Worm (Caenorhabditis elegans) whole organism, late embryonic: ENCODE measurements around the gene pqn-63.
A peak's percentile ranks its signal among the peaks of the same experiment; 100 is the strongest.

ENCODE experiments used
- C08G9.2 ChIP-seq: sonication (generic microtip); optimal IDR thresholded peaks from 2 replicates; lab custom pipeline; 2016; ENCODE audit warnings: mild to moderate bottlenecking, missing genetic modification characterization, moderate library complexity, missing compliant biosample characterization
- C38D4.7 ChIP-seq: fragments of 200-800 bp; sonication (Bioruptor generic); optimal IDR thresholded peaks from 2 replicates; lab custom pipeline; 2018; ENCODE audit warnings: mild to moderate bottlenecking, missing genetic modification characterization, moderate library complexity, missing compliant biosample characterization
- K09A11.1 ChIP-seq: sonication (generic microtip); optimal IDR thresholded peaks from 2 replicates; lab custom pipeline; 2017; ENCODE audit warnings: antibody characterized with exemption, mild to moderate bottlenecking, missing genetic modification characterization, missing compliant biosample characterization; ENCODE audit not compliant: insufficient read depth
- T23F11.4 ChIP-seq: fragments of 200-800 bp; sonication (Bioruptor generic); optimal IDR thresholded peaks from 2 replicates; lab custom pipeline; 2018; ENCODE audit warnings: mild to moderate bottlenecking, missing genetic modification characterization, missing compliant biosample characterization
- ceh-14 ChIP-seq: sonication (generic microtip); optimal IDR thresholded peaks from 2 replicates; lab custom pipeline; 2016; ENCODE audit warnings: missing genotype, missing genetic modification characterization, missing compliant biosample characterization
- ceh-24 ChIP-seq: sonication (generic microtip); optimal IDR thresholded peaks from 2 replicates; lab custom pipeline; 2016; ENCODE audit warnings: mild to moderate bottlenecking, missing genetic modification characterization, missing compliant biosample characterization
- ceh-34 ChIP-seq: sonication (generic microtip); optimal IDR thresholded peaks from 2 replicates; lab custom pipeline; 2016; ENCODE audit warnings: mild to moderate bottlenecking, missing genetic modification characterization, missing compliant biosample characterization
- dmd-4 ChIP-seq: sonication (generic microtip); optimal IDR thresholded peaks from 2 replicates; lab custom pipeline; 2016; ENCODE audit warnings: borderline replicate concordance, missing genetic modification characterization, missing compliant biosample characterization
- dve-1 ChIP-seq: sonication (generic microtip); optimal IDR thresholded peaks from 2 replicates; lab custom pipeline; 2017; ENCODE audit warnings: antibody characterized with exemption, mild to moderate bottlenecking, missing genetic modification characterization, missing compliant biosample characterization
- elt-2 ChIP-seq: sonication (generic microtip); optimal IDR thresholded peaks from 2 replicates; lab custom pipeline; 2016; ENCODE audit warnings: missing genetic modification reagents, missing genetic modification characterization, missing compliant biosample characterization
- elt-4 ChIP-seq: sonication (generic microtip); optimal IDR thresholded peaks from 2 replicates; lab custom pipeline; 2016; ENCODE audit warnings: missing genetic modification characterization, missing compliant biosample characterization
- ets-4 ChIP-seq: sonication (generic microtip); optimal IDR thresholded peaks from 2 replicates; lab custom pipeline; 2016; ENCODE audit warnings: missing genetic modification characterization, missing compliant biosample characterization
- eyg-1 ChIP-seq: sonication (generic microtip); optimal IDR thresholded peaks from 2 replicates; lab custom pipeline; 2016; ENCODE audit warnings: missing genotype, missing genetic modification characterization, missing compliant biosample characterization
- fax-1 ChIP-seq: sonication (generic microtip); optimal IDR thresholded peaks from 2 replicates; lab custom pipeline; 2016; ENCODE audit warnings: missing genotype, missing genetic modification characterization, missing compliant biosample characterization
- hlh-30 ChIP-seq: sonication (generic microtip); optimal IDR thresholded peaks from 2 replicates; lab custom pipeline; 2017; ENCODE audit warnings: antibody characterized with exemption, missing genetic modification characterization, missing compliant biosample characterization; ENCODE audit not compliant: insufficient read depth
- hlh-8 ChIP-seq: sonication (generic microtip); optimal IDR thresholded peaks from 2 replicates; lab custom pipeline; 2016; ENCODE audit warnings: missing genotype, missing genetic modification characterization, missing compliant biosample characterization
- lim-6 ChIP-seq: sonication (generic microtip); optimal IDR thresholded peaks from 2 replicates; lab custom pipeline; 2016; ENCODE audit warnings: missing genetic modification characterization, missing compliant biosample characterization
- lin-11 ChIP-seq: fragments of 200-800 bp; sonication (Bioruptor generic); optimal IDR thresholded peaks from 2 replicates; lab custom pipeline; 2018; ENCODE audit warnings: mild to moderate bottlenecking, missing genetic modification characterization, missing compliant biosample characterization
- nfya-1 ChIP-seq: sonication (generic microtip); optimal IDR thresholded peaks from 2 replicates; lab custom pipeline; 2017; ENCODE audit warnings: missing genetic modification characterization, mild to moderate bottlenecking, missing compliant biosample characterization, antibody characterized with exemption, moderate library complexity
- nhr-232 ChIP-seq: sonication (generic microtip); optimal IDR thresholded peaks from 2 replicates; lab custom pipeline; 2016; ENCODE audit warnings: missing genetic modification characterization, missing compliant biosample characterization
- odd-2 ChIP-seq: sonication (generic microtip); optimal IDR thresholded peaks from 2 replicates; lab custom pipeline; 2017; ENCODE audit warnings: antibody characterized with exemption, mild to moderate bottlenecking, missing genetic modification characterization, missing compliant biosample characterization
- pag-3 ChIP-seq: sonication (generic microtip); optimal IDR thresholded peaks from 2 replicates; lab custom pipeline; 2016; ENCODE audit warnings: missing compliant biosample characterization, missing genetic modification characterization, borderline replicate concordance
- pat-9 ChIP-seq: fragments of 200-800 bp; sonication (Bioruptor generic); optimal IDR thresholded peaks from 2 replicates; lab custom pipeline; 2018; ENCODE audit warnings: mild to moderate bottlenecking, missing genetic modification characterization, moderate library complexity, missing compliant biosample characterization
- pha-2 ChIP-seq: sonication (generic microtip); optimal IDR thresholded peaks from 2 replicates; lab custom pipeline; 2017; ENCODE audit warnings: mild to moderate bottlenecking, missing genetic modification characterization, missing compliant biosample characterization
- pha-4 ChIP-seq: fragments of 150-350 bp; optimal IDR thresholded peaks from 2 replicates; lab custom pipeline; 2018; ENCODE audit warnings: missing biosample characterization, missing genetic modification reagents, missing genetic modification characterization
- pqm-1 ChIP-seq: sonication (generic microtip); optimal IDR thresholded peaks from 2 replicates; lab custom pipeline; 2016; ENCODE audit warnings: missing genetic modification characterization, missing compliant biosample characterization
- tbx-2 ChIP-seq: sonication (generic microtip); optimal IDR thresholded peaks from 2 replicates; lab custom pipeline; 2016; ENCODE audit warnings: missing genetic modification characterization, missing compliant biosample characterization
- ttx-3 ChIP-seq: sonication (generic microtip); optimal IDR thresholded peaks from 2 replicates; lab custom pipeline; 2016; ENCODE audit warnings: missing genetic modification reagents, missing genetic modification characterization, missing compliant biosample characterization
- unc-3 ChIP-seq, 2 experiments: fragments of 200-800 bp in 1 of 2; sonication (Bioruptor generic) in 1 of 2; sonication (generic microtip) in 1 of 2; conservative IDR thresholded peaks in 1 of 2; optimal IDR thresholded peaks in 1 of 2; 2 replicates each; pipeline versions ENCODE4 v1.3.6 to Lab custom; 2016 to 2022; ENCODE audit warnings: missing compliant biosample characterization in 2 of 2, missing genetic modification characterization in 2 of 2, missing genetic modification reagents in 1 of 2
- unc-55 ChIP-seq: sonication (generic microtip); optimal IDR thresholded peaks from 2 replicates; lab custom pipeline; 2017; ENCODE audit warnings: missing biosample characterization, missing genetic modification reagents, missing genetic modification characterization

pqn-63 gene

DNA sequence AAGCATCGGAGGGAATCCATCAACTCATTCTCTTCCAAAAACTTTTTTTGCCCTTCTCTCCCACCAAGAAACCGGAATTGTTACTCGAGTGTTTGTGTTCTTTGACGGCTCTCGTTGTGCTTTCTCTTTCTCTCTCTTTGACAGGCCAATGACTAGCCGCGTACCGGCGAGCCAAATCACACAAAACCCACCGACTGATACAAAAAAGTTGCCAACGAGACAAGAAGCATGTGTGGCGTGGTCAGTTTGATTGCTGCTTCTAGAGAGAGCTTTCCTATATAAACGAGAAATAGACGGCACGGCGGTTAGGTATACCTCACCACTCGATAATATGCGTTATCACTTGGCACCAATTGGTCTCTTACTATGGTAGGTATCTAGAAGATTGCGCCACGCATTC is at the start of gene pqn-63:
Gene pqn-63 (plus strand): TSS at position 307 of the 400 bp plus-strand sequence.
- TF ChIP-seq ets-4 (tag; lab: Kevin White, UChicago), result peak; percentile 8
- TF ChIP-seq nhr-232 (tag; lab: Kevin White, UChicago), result no peak
- TF ChIP-seq pqm-1 (tag; lab: Kevin White, UChicago), result no peak
- no peak for TF ChIP-seq pag-3 (tag; lab: Kevin White, UChicago)
- no peak for TF ChIP-seq pat-9 (tag; lab: Kevin White, UChicago)
- TF ChIP-seq, all 69 proteins: peak for 1

DNA sequence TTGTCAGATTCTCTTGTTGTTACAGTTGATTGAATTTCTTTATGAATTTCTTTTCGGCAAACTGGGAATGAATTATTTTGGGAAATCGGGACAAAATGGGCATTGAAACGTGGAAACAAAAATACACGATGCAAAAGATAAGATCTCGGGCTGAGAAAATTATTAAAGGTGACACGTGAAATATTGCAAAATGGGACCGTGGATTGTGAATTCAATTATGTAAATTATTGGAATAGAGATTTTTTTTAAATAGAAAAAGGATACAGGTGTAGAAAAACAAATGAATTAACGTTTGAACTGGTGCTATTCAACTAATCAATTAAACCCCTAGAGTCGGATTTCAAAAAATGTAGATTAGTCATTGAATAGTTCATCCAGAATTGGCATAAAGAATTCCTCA is 47.1 kb upstream of the pqn-63 start, which contains the start of gene F25B3.4:
Gene F25B3.4 (minus strand): TSS at position 101 of the 400 bp plus-strand sequence.
- TF ChIP-seq elt-4 (tag; lab: Kevin White, UChicago), result no peak
- no peak for TF ChIP-seq nfya-1

DNA sequence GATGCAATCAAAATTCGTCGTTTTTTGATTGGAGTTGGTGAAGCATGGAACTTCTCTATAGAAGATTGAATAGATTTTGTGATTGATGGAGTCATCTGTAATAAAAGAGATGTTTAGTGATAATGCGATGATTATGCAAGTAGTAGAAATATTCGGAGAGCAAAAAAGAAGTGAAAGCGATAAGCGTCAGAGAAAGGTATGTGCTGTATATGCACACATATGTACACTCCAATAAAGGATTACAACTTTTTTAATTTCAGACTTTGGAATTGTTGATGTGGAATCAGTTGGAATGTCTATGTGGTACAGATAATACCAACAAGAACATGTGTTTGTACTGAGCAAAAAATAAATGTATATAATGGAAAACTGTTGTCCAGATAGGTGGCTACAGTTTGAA is 45.6 kb upstream of the pqn-63 start, which contains the start of gene F25B3.5:
Gene F25B3.5 (minus strand): TSS at position 101 of the 400 bp plus-strand sequence.
- TF ChIP-seq nfya-1 (no peak), lin-11 (tag; lab: Kevin White, UChicago) (no peak), dve-1 (tag; lab: Kevin White, UChicago) (no peak), pha-2 (tag; lab: Kevin White, UChicago) (no peak), odd-2 (tag; lab: Kevin White, UChicago) (no peak)

DNA sequence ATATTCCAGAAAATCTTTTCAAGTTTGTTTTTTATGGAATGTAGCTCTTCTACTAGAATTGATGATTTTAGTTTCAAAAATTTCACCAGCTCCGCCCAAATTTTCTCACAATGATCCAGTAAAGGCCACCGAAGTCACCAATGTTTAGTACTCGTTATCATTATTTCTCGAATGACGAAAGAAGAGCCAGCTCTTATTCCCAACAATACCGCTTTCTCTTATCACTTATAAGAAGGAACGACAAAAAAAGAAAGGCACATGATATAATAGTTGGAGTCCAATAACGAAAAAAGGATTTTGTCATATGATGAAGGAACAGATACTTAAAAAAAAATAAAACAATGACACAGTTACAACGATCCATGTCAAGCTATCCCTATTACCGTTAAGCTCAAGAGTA is 44.8 kb upstream of the pqn-63 start:
- TF ChIP-seq eyg-1 (tag; lab: Kevin White, UChicago) (no peak), unc-55 (GFP tag; lab: Kevin White, UChicago) (no peak), hlh-8 (tag; lab: Kevin White, UChicago) (no peak), elt-2 (tag; lab: Kevin White, UChicago) (peak; percentile 3)

DNA sequence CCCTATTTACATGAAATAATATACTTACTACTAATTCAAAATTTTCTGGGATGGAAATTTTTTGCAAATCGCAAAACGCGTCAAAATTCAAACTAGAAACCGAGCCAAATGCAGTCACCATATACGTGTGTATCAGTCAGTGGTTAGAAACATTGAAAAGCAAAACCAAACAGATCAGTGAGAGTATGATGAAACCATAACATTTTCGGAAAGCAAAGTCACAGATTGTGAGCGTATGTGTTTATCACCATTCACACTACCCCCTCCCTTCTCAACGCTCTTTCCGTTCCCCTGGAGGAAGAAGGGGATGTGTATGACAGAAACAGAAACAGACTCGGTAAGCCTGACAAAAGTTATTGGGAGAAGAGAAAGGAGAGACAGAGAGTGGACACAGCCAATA is 44.2 kb upstream of the pqn-63 start:
- TF ChIP-seq dmd-4 (tag; lab: Kevin White, UChicago) (no peak), nfya-1 (no peak), C38D4.7 (GFP tag; lab: Kevin White, UChicago) (no peak), pha-2 (tag; lab: Kevin White, UChicago) (no peak), C08G9.2 (no peak), ets-4 (tag; lab: Kevin White, UChicago) (no peak), unc-3 (GFP tag; conservative IDR thresholded peaks at IDR 0.05; lab: Robert Waterston, UW) (no peak), unc-3 (tag; optimal IDR thresholded peaks at IDR 0.05; lab: Kevin White, UChicago) (no peak), ttx-3 (tag; lab: Kevin White, UChicago) (no peak), fax-1 (tag; lab: Kevin White, UChicago) (no peak)

DNA sequence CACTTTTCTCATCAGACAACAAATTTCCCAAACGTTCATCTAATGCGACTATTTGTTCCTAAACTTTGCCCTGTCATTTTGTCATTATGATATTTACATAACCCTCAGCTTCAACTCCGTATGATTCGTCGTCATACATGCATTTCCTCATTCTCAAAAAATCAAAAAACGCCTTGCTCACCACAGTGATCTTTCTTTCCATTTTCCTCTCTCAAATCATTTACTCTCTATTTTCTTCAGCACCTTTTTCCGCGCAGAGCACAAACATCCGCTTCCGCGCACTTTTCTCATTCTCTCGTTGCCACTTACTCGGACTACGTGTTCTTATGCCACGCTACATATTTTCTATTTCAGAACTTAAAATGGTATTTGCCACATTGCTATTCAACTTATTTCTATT is 38.8 kb upstream of the pqn-63 start, which contains the start of gene F25B3.2:
Gene F25B3.2 (plus strand): TSS at position 301 of the 400 bp plus-strand sequence.
- no peak for TF ChIP-seq fax-1 (tag; lab: Kevin White, UChicago)
- no peak for TF ChIP-seq unc-3 (GFP tag; conservative IDR thresholded peaks at IDR 0.05; lab: Robert Waterston, UW)
- no peak for TF ChIP-seq unc-3 (tag; optimal IDR thresholded peaks at IDR 0.05; lab: Kevin White, UChicago)
- TF ChIP-seq elt-4 (tag; lab: Kevin White, UChicago), result no peak
- TF ChIP-seq ceh-34 (tag; lab: Kevin White, UChicago), result no peak
- TF ChIP-seq C08G9.2, result no peak
- TF ChIP-seq K09A11.1 (tag; lab: Kevin White, UChicago), result no peak
- TF ChIP-seq hlh-8 (tag; lab: Kevin White, UChicago), result no peak
- TF ChIP-seq pha-4, result no peak
- TF ChIP-seq ceh-14, result no peak
- no peak for TF ChIP-seq pag-3 (tag; lab: Kevin White, UChicago)
- TF ChIP-seq tbx-2, result no peak
- no peak for TF ChIP-seq ceh-24 (tag; lab: Kevin White, UChicago)
- TF ChIP-seq pqm-1 (tag; lab: Kevin White, UChicago), result no peak
- no peak for TF ChIP-seq lim-6 (tag; lab: Kevin White, UChicago)
- no peak for TF ChIP-seq T23F11.4 (GFP tag; lab: Kevin White, UChicago)
- no peak for TF ChIP-seq hlh-30 (tag; lab: Kevin White, UChicago)
